Worm (Caenorhabditis elegans) whole organism, L1 larva: ENCODE data around the gene D2085.7.

ENCODE experiments used
- C16A3.4 ChIP-seq: fragments of 150-350 bp; optimal IDR thresholded peaks from 2 replicates; lab custom pipeline; 2014; ENCODE audit warnings: missing biosample characterization, missing genetic modification characterization
- ama-1 ChIP-seq: fragments of 150-350 bp; optimal IDR thresholded peaks from 2 replicates; lab custom pipeline; 2014
- ceh-82 ChIP-seq, 3 experiments: fragments of 150-350 bp in 1 of 3; sonication (generic microtip) in 2 of 3; optimal IDR thresholded peaks; 2 replicates each; lab custom pipeline; 2014 to 2017; ENCODE audit warnings: missing biosample characterization in 3 of 3, missing genetic modification characterization in 3 of 3
- dpl-1 ChIP-seq, 3 experiments: fragments of 150-350 bp in 2 of 3; sonication (generic microtip) in 1 of 3; optimal IDR thresholded peaks; 2 replicates each; lab custom pipeline; 2014 to 2017; ENCODE audit warnings: missing biosample characterization in 3 of 3, missing genetic modification characterization in 3 of 3, missing genetic modification reagents in 3 of 3
- egl-27 ChIP-seq, 2 experiments: fragments of 150-350 bp in 1 of 2; sonication (generic microtip); optimal IDR thresholded peaks; 3 replicates each; lab custom pipeline; 2017 to 2018; ENCODE audit warnings: missing biosample characterization in 2 of 2, missing genetic modification characterization in 2 of 2, missing genetic modification reagents in 2 of 2
- fos-1 ChIP-seq: fragments of 150-350 bp; optimal IDR thresholded peaks from 2 replicates; lab custom pipeline; 2014; ENCODE audit warnings: missing biosample characterization, missing genetic modification characterization
- lir-3 ChIP-seq: sonication (generic microtip); optimal IDR thresholded peaks from 2 replicates; lab custom pipeline; 2016; ENCODE audit warnings: mild to moderate bottlenecking, missing genetic modification characterization, moderate library complexity, missing compliant biosample characterization; ENCODE audit not compliant: poor library complexity
- mef-2 ChIP-seq: fragments of 150-350 bp; optimal IDR thresholded peaks from 2 replicates; lab custom pipeline; 2014; ENCODE audit warnings: missing biosample characterization, missing genetic modification characterization
- nhr-12 ChIP-seq: sonication (generic microtip); optimal IDR thresholded peaks from 2 replicates; lab custom pipeline; 2017; ENCODE audit warnings: missing biosample characterization, missing genetic modification characterization
- nhr-19 ChIP-seq: fragments of 200-800 bp; sonication (Bioruptor generic); conservative IDR thresholded peaks from 2 replicates; pipeline ENCODE4 v1.3.6; 2022; ENCODE audit warnings: missing genetic modification characterization, missing compliant biosample characterization
- nhr-84 ChIP-seq: sonication (generic microtip); optimal IDR thresholded peaks from 2 replicates; lab custom pipeline; 2017; ENCODE audit warnings: missing biosample characterization, missing genetic modification characterization
- snpc-4 ChIP-seq: fragments of 150-350 bp; optimal IDR thresholded peaks from 2 replicates; lab custom pipeline; 2014; ENCODE audit warnings: missing biosample characterization, missing genetic modification characterization
- sox-4 ChIP-seq: sonication (generic microtip); optimal IDR thresholded peaks from 2 replicates; lab custom pipeline; 2016; ENCODE audit warnings: missing genetic modification characterization, missing compliant biosample characterization

- no peak for TF ChIP-seq ceh-82 (tag; optimal IDR thresholded peaks at IDR 0.05; lab: Kevin White, UChicago)
- TF ChIP-seq lir-3 (tag; lab: Kevin White, UChicago): no peak
- TF ChIP-seq sox-4: no peak
- TF ChIP-seq dpl-1 (GFP tag; optimal IDR thresholded peaks at IDR 0.05; lab: Kevin White, UChicago): no peak
- no peak for TF ChIP-seq snpc-4
- no peak for TF ChIP-seq nhr-12 (tag; lab: Kevin White, UChicago)
- TF ChIP-seq fos-1: no peak
- no peak for TF ChIP-seq C16A3.4 (tag; lab: Kevin White, UChicago)
- TF ChIP-seq egl-27 (tag; optimal IDR thresholded peaks at IDR 0.05; lab: Kevin White, UChicago): no peak
- TF ChIP-seq nhr-19 (GFP tag; lab: Robert Waterston, UW): no peak
- no peak for TF ChIP-seq ama-1 (lab: Kevin White, UChicago)
- no peak for TF ChIP-seq nhr-84 (tag; lab: Kevin White, UChicago)
- TF ChIP-seq mef-2 (tag; lab: Kevin White, UChicago): no peak
These were observed 23.4 kb downstream of the D2085.7 start, which contains the start of gene etc-1 for ce11 chrII:8664533-8664932.
